Fruit fly (Drosophila melanogaster): Measurements from ENCODE around the gene alph.

Gene alph

DNA sequence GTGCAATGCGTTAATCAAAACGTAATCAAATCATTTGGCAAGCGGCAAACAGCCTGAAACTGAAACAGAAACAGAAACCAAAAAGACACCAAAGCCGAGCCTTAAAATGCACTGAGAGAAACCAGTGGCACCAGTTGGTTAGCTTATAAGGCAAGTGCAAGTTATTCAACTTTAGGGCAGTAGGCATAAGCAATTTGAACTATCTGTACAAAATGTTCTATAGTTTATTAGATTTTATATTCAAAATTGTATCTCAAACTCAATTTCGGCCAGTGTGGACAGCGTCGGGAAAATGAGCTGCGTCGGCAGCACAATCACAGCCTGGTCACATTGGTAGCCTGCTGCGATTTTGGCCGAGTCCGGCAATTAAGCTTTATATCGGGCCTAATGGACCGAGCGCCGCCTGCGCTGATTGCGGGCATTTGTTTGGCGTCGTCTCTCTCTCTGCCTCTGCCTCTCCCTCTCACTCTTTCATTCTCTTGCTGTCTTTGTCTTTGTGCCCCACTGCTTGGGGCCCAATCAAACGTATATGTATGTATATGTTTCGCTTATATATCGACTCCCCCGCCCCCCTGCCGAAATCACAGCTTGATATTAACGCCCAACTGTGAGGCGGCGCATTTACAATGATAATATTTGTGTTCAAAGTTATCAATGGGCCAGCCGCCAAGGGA, 24.5 kb upstream of the alph start (continued):
- TF ChIP-seq Nf-YB (GFP tag; optimal IDR thresholded peaks at IDR 0.05) (peak; percentile 92), CG13775 (GFP tag; optimal IDR thresholded peaks at IDR 0.05) (peak; percentile 53), sisA (GFP tag; IDR thresholded peaks at IDR 0.05) (peak; percentile 76), chn (GFP tag; optimal IDR thresholded peaks at IDR 0.05) (peak; percentile 68), CG13424 (tag; optimal IDR thresholded peaks at IDR 0.05) (peak; percentile 68), CG17385 (GFP tag; optimal IDR thresholded peaks at IDR 0.05) (peak; percentile 47), disco-r (GFP tag; optimal IDR thresholded peaks at IDR 0.05) (no peak), lilli (GFP tag; optimal IDR thresholded peaks at IDR 0.05) (peak; percentile 44), CG7928 (GFP tag; optimal IDR thresholded peaks at IDR 0.05) (no peak), Lim3 (GFP tag; IDR thresholded peaks at IDR 0.05) (no peak), CoRest (tag; optimal IDR thresholded peaks at IDR 0.05) (peak; percentile 60), jumu (GFP tag; optimal IDR thresholded peaks at IDR 0.05) (peak; percentile 67), CG10565 (GFP tag; optimal IDR thresholded peaks at IDR 0.05) (peak; percentile 2), CG4328 (GFP tag; optimal IDR thresholded peaks at IDR 0.05) (no peak), tgo (GFP tag; IDR thresholded peaks at IDR 0.05) (peak; percentile 60), otp (GFP tag; IDR thresholded peaks at IDR 0.05) (peak; percentile 73; the same call in 2 of the 3 replicates), sqz (GFP tag; optimal IDR thresholded peaks at IDR 0.05) (no peak), pum (GFP tag; optimal IDR thresholded peaks at IDR 0.05) (peak; percentile 61), mirr (GFP tag; optimal IDR thresholded peaks at IDR 0.05) (no peak), vvl (GFP tag; IDR thresholded peaks at IDR 0.05) (peak; percentile 80), Lhr (GFP tag; optimal IDR thresholded peaks at IDR 0.05) (peak; percentile 45), fd102C (GFP tag; optimal IDR thresholded peaks at IDR 0.05) (peak; percentile 24), bcd (GFP tag; optimal IDR thresholded peaks at IDR 0.05) (peak; percentile 47), hkb (optimal IDR thresholded peaks at IDR 0.05) (no peak), hkb (GFP tag; IDR thresholded peaks at IDR 0.05) (peak; percentile 62; the same call in 1 of the 2 replicates), dati (GFP tag; IDR thresholded peaks at IDR 0.05) (no peak), Hr51 (GFP tag; optimal IDR thresholded peaks at IDR 0.05) (peak; percentile 30 to 52), p53 (GFP tag; optimal IDR thresholded peaks at IDR 0.05) (no peak), CG3838 (GFP tag; optimal IDR thresholded peaks at IDR 0.05) (no peak), CG13894 (tag; optimal IDR thresholded peaks at IDR 0.05) (no peak), Bteb2 (GFP tag; optimal IDR thresholded peaks at IDR 0.05) (no peak), tap (tag; optimal IDR thresholded peaks at IDR 0.05) (peak; percentile 53), CG2202 (tag; optimal IDR thresholded peaks at IDR 0.05) (peak; percentile 33), CG16815 (GFP tag; optimal IDR thresholded peaks at IDR 0.05) (peak; percentile 74), CG3726 (GFP tag; IDR thresholded peaks at IDR 0.05) (peak; percentile 71; the same call in 2 of the 3 replicates), CG4730 (GFP tag; IDR thresholded peaks at IDR 0.05) (peak; percentile 47; the same call in 1 of the 2 replicates), kni (GFP tag; optimal IDR thresholded peaks at IDR 0.05) (peak; percentile 50), run (tag; optimal IDR thresholded peaks at IDR 0.05) (peak; percentile 14), CG11456 (GFP tag; IDR thresholded peaks at IDR 0.05) (0 out of 3 replicates have a peak, but pooled peaks have one; percentile 42), slou (GFP tag; optimal IDR thresholded peaks at IDR 0.05) (no peak), sd (tag; optimal IDR thresholded peaks at IDR 0.05) (no peak), zf30C (GFP tag; optimal IDR thresholded peaks at IDR 0.05) (peak; percentile 27), Myb (GFP tag; optimal IDR thresholded peaks at IDR 0.05) (no peak), Chrac-16 (GFP tag; optimal IDR thresholded peaks at IDR 0.05) (peak; percentile 64), corto (GFP tag; optimal IDR thresholded peaks at IDR 0.05) (peak; percentile 37), Usf (GFP tag; optimal IDR thresholded peaks at IDR 0.05) (peak; percentile 14), shn (GFP tag; optimal IDR thresholded peaks at IDR 0.05) (no peak), Aef1 (GFP tag; IDR thresholded peaks at IDR 0.05) (peak; percentile 44; the same call in 1 of the 3 replicates), CG6254 (GFP tag; optimal IDR thresholded peaks at IDR 0.05) (peak; percentile 49), abd-A (tag; optimal IDR thresholded peaks at IDR 0.05) (peak; percentile 77)

Measured in whole organism, embryonic.